Fruit fly (Drosophila melanogaster): Measurements from ENCODE around the gene CG13473.

Gene CG13473

dm6 chr3L:14757464-14758384 lies 29.2 kb downstream of the CG13473 start, which contains the start of gene CG42507:
TSS of gene CG42507 (minus strand) at chr3L:14757962.
- TF ChIP-seq CG7101 (tag; optimal IDR thresholded peaks at IDR 0.05) (peak; percentile 62), CG7045 (GFP tag; optimal IDR thresholded peaks at IDR 0.05) (peak; percentile 4), tj (GFP tag; optimal IDR thresholded peaks at IDR 0.05) (no peak), CG1620 (GFP tag; optimal IDR thresholded peaks at IDR 0.05) (peak; percentile 35), CG14711 (tag; optimal IDR thresholded peaks at IDR 0.05) (peak; percentile 45), CG5204 (GFP tag; optimal IDR thresholded peaks at IDR 0.05) (no peak), cic (GFP tag; optimal IDR thresholded peaks at IDR 0.05) (peak; percentile 81), pad (GFP tag; optimal IDR thresholded peaks at IDR 0.05) (peak; percentile 80), toe (GFP tag; optimal IDR thresholded peaks at IDR 0.05) (no peak), Mnt (GFP tag; optimal IDR thresholded peaks at IDR 0.05) (peak; percentile 71), CG12768 (GFP tag; optimal IDR thresholded peaks at IDR 0.05) (peak; percentile 34), kay (GFP tag; ENCODE audit: borderline replicate concordance) (peak; percentile 14), CG33017 (tag; optimal IDR thresholded peaks at IDR 0.05) (peak; percentile 64), Hr96 (GFP tag; optimal IDR thresholded peaks at IDR 0.05) (peak; percentile 64), bab1 (GFP tag; optimal IDR thresholded peaks at IDR 0.05) (peak; percentile 56), cnc (optimal IDR thresholded peaks at IDR 0.05) (no peak), CG11617 (GFP tag; optimal IDR thresholded peaks at IDR 0.05) (no peak), Crg-1 (GFP tag; optimal IDR thresholded peaks at IDR 0.05) (peak; percentile 67), Clk (GFP tag; optimal IDR thresholded peaks at IDR 0.05) (peak; percentile 55), ovo (GFP tag; optimal IDR thresholded peaks at IDR 0.05) (peak; percentile 75)

DNA sequence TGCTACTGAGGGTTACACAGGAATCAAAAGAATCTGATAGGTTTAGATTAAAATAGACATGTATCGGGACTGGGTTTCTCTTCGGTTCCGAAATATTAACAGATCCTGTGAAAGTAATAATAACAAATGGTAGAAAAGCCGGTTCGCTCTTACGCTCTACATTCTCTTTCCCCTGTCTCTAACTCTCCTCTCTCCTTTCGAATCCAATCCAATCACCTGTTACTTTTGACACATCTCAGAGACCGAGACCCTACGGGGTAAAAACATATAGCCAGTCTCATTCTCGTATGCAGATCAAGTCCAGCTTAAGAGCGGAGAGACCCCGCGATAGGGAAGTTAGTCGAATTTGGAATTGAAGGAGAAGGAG lies 30.2 kb downstream of the CG13473 start:
- TF ChIP-seq CG12768 (GFP tag; optimal IDR thresholded peaks at IDR 0.05): no peak
- no peak for TF ChIP-seq Mnt (GFP tag; optimal IDR thresholded peaks at IDR 0.05)
- no peak for TF ChIP-seq toe (GFP tag; optimal IDR thresholded peaks at IDR 0.05)
- TF ChIP-seq cic (GFP tag; optimal IDR thresholded peaks at IDR 0.05): no peak
- TF ChIP-seq CG33017 (tag; optimal IDR thresholded peaks at IDR 0.05): no peak
- TF ChIP-seq tj (GFP tag; optimal IDR thresholded peaks at IDR 0.05): no peak
- no peak for TF ChIP-seq CG11617 (GFP tag; optimal IDR thresholded peaks at IDR 0.05)
- TF ChIP-seq Hr96 (GFP tag; optimal IDR thresholded peaks at IDR 0.05): no peak
- TF ChIP-seq kay (GFP tag; ENCODE audit: borderline replicate concordance): no peak
- TF ChIP-seq CG5204 (GFP tag; optimal IDR thresholded peaks at IDR 0.05): no peak
- no peak for TF ChIP-seq Clk (GFP tag; optimal IDR thresholded peaks at IDR 0.05)
- no peak for TF ChIP-seq ovo (GFP tag; optimal IDR thresholded peaks at IDR 0.05)

DNA sequence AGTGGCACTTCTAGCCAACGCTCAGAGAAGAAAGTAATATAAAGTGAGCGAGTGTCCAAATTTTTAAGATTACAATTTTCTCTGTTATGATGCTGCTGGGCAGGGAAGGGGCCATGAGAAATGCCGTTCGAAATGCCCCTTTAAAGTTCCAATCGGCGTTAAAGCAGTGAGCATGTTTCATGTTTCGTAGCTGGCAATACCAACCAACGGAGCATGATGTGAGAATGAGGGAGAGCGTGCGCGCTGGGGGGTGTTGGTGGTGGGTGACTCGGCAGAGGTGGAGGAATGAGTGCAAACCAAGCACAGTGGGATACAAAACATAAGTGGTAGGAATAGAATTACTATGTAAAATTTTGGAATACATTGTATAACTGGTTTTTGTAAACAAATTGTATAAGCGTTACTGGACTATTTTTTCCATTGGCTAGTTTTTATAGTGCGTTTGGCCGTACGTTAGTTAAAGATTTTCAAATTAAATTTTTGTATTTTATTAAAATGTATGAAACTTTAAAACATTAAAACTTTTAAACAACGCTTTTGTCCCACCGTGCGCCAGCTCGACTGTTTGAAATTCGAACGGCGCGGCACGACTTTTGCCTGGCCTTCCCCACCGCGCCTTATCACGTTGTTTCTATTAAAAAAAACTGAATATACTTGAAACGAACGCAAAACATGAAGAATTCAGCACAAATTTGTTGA lies 30.7 kb downstream of the CG13473 start:
- TF ChIP-seq cnc (optimal IDR thresholded peaks at IDR 0.05) (peak; percentile 73 to 80), Hr96 (GFP tag; optimal IDR thresholded peaks at IDR 0.05) (peak; percentile 99), CG14711 (tag; optimal IDR thresholded peaks at IDR 0.05) (peak; percentile 98), Clk (GFP tag; optimal IDR thresholded peaks at IDR 0.05) (peak; percentile 100), CG5204 (GFP tag; optimal IDR thresholded peaks at IDR 0.05) (peak; percentile 100), bab1 (GFP tag; optimal IDR thresholded peaks at IDR 0.05) (peak; percentile 99), tj (GFP tag; optimal IDR thresholded peaks at IDR 0.05) (peak; percentile 97), ovo (GFP tag; optimal IDR thresholded peaks at IDR 0.05) (peak; percentile 99), CG11617 (GFP tag; optimal IDR thresholded peaks at IDR 0.05) (peak; percentile 100), Crg-1 (GFP tag; optimal IDR thresholded peaks at IDR 0.05) (peak; percentile 99), CG7045 (GFP tag; optimal IDR thresholded peaks at IDR 0.05) (peak; percentile 100), CG7101 (tag; optimal IDR thresholded peaks at IDR 0.05) (peak; percentile 100), toe (GFP tag; optimal IDR thresholded peaks at IDR 0.05) (peak; percentile 100), CG1620 (GFP tag; optimal IDR thresholded peaks at IDR 0.05) (peak; percentile 99), CG33017 (tag; optimal IDR thresholded peaks at IDR 0.05) (peak; percentile 100), Mnt (GFP tag; optimal IDR thresholded peaks at IDR 0.05) (peak; percentile 95), CG12768 (GFP tag; optimal IDR thresholded peaks at IDR 0.05) (peak; percentile 100), cic (GFP tag; optimal IDR thresholded peaks at IDR 0.05) (peak; percentile 97), pad (GFP tag; optimal IDR thresholded peaks at IDR 0.05) (peak; percentile 99), kay (GFP tag; ENCODE audit: borderline replicate concordance) (peak; percentile 99)

DNA sequence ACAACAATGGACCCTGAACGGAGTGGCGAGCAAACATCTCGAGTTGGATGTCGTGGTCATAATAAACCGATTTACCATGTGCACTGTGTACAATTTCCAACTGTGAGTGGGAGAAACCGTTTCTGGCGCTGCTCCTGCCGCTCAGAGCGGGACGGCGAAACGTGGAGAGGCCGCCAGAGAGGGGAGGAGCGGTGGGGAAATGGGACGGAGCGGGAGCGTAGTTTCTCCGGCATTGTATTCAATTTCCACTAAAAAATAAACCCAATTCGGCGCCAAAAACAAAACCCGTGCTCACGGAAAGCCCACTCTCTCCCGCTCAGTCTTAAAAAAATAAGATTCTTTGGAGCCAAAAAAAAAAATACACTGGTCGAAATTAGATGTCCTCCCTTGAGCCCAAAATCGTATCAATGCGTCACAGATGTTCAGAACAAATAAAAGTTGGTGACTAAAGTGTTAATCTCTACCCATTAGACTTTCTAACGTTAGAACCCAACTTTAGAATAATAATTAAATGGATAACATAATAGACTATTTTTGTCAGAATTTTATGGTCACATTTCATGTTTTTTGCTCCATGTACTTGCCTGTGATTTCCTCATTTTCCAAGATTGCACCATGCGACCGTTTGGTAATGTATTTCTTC lies 31.5 kb downstream of the CG13473 start:
- TF ChIP-seq Crg-1 (GFP tag; optimal IDR thresholded peaks at IDR 0.05) (no peak), ovo (GFP tag; optimal IDR thresholded peaks at IDR 0.05) (no peak), cic (GFP tag; optimal IDR thresholded peaks at IDR 0.05) (no peak), CG11617 (GFP tag; optimal IDR thresholded peaks at IDR 0.05) (no peak), CG1620 (GFP tag; optimal IDR thresholded peaks at IDR 0.05) (no peak), pad (GFP tag; optimal IDR thresholded peaks at IDR 0.05) (peak; percentile 87), cnc (optimal IDR thresholded peaks at IDR 0.05) (no peak), bab1 (GFP tag; optimal IDR thresholded peaks at IDR 0.05) (peak; percentile 58), CG5204 (GFP tag; optimal IDR thresholded peaks at IDR 0.05) (peak; percentile 55), CG33017 (tag; optimal IDR thresholded peaks at IDR 0.05) (peak; percentile 30), toe (GFP tag; optimal IDR thresholded peaks at IDR 0.05) (no peak), Mnt (GFP tag; optimal IDR thresholded peaks at IDR 0.05) (peak; percentile 75), tj (GFP tag; optimal IDR thresholded peaks at IDR 0.05) (no peak), CG14711 (tag; optimal IDR thresholded peaks at IDR 0.05) (peak; percentile 10), kay (GFP tag; ENCODE audit: borderline replicate concordance) (no peak), CG7045 (GFP tag; optimal IDR thresholded peaks at IDR 0.05) (no peak), CG7101 (tag; optimal IDR thresholded peaks at IDR 0.05) (peak; percentile 58), Clk (GFP tag; optimal IDR thresholded peaks at IDR 0.05) (no peak), CG12768 (GFP tag; optimal IDR thresholded peaks at IDR 0.05) (no peak), Hr96 (GFP tag; optimal IDR thresholded peaks at IDR 0.05) (no peak)

Data from whole organism, adult.